Worm (Caenorhabditis elegans) whole organism, L4/young adult: ENCODE measurements around the gene acp-4.

Source experiments
- dao-5 ChIP-seq: sonication (generic microtip); optimal IDR thresholded peaks from 2 replicates; lab custom pipeline; 2016; ENCODE audit warnings: missing genotype, missing genetic modification characterization, moderate library complexity, missing compliant biosample characterization
- him-1 ChIP-seq: sonication (generic microtip); optimal IDR thresholded peaks from 2 replicates; lab custom pipeline; 2016; ENCODE audit warnings: missing genotype, missing genetic modification reagents, missing genetic modification characterization, missing compliant biosample characterization

ce11 chrII:8456681-8457389, 21.9 kb upstream of the acp-4 start:
- no peak for TF ChIP-seq him-1 (tag; lab: Kevin White, UChicago)
- TF ChIP-seq dao-5, result no peak
